Worm (Caenorhabditis elegans) whole organism, L2 larva: ENCODE data around the gene ZK185.2.

Source experiments
- F13H6.1 ChIP-seq: sonication (generic microtip); optimal IDR thresholded peaks from 2 replicates; lab custom pipeline; 2016; ENCODE audit warnings: missing genetic modification characterization, missing compliant biosample characterization
- elt-1 ChIP-seq: fragments of 150-350 bp; optimal IDR thresholded peaks from 2 replicates; lab custom pipeline; 2014; ENCODE audit warnings: missing biosample characterization, missing genetic modification characterization
- elt-3 ChIP-seq: sonication (generic microtip); optimal IDR thresholded peaks from 2 replicates; lab custom pipeline; 2017; ENCODE audit warnings: missing biosample characterization, missing genetic modification characterization
- lin-13 ChIP-seq: fragments of 150-350 bp; optimal IDR thresholded peaks from 2 replicates; lab custom pipeline; 2014; ENCODE audit warnings: missing biosample characterization, missing genetic modification reagents, missing genetic modification characterization
- lin-39 ChIP-seq: fragments of 150-350 bp; optimal IDR thresholded peaks from 2 replicates; lab custom pipeline; 2014; ENCODE audit warnings: missing biosample characterization, missing genetic modification reagents, missing genetic modification characterization
- mdl-1 ChIP-seq, 2 experiments: fragments of 150-350 bp in 1 of 2; sonication (generic microtip) in 1 of 2; optimal IDR thresholded peaks; 2 replicates each; lab custom pipeline; 2017; ENCODE audit warnings: missing biosample characterization in 2 of 2, missing genetic modification characterization in 2 of 2
- nhr-10 ChIP-seq: sonication (generic microtip); optimal IDR thresholded peaks from 2 replicates; lab custom pipeline; 2017; ENCODE audit warnings: missing biosample characterization, missing genetic modification characterization
- nhr-237 ChIP-seq: fragments of 150-350 bp; optimal IDR thresholded peaks from 2 replicates; lab custom pipeline; 2014; ENCODE audit warnings: missing biosample characterization, missing genetic modification characterization
- nhr-77 ChIP-seq: fragments of 150-350 bp; optimal IDR thresholded peaks from 2 replicates; lab custom pipeline; 2014; ENCODE audit warnings: missing biosample characterization, missing genetic modification characterization
- skn-1 ChIP-seq: sonication (generic microtip); optimal IDR thresholded peaks from 2 replicates; lab custom pipeline; 2017; ENCODE audit warnings: missing biosample characterization, missing genetic modification characterization
- snpc-4 ChIP-seq: fragments of 150-350 bp; optimal IDR thresholded peaks from 2 replicates; lab custom pipeline; 2014; ENCODE audit warnings: missing biosample characterization, missing genetic modification characterization
- ztf-11 ChIP-seq: sonication (generic microtip); optimal IDR thresholded peaks from 2 replicates; lab custom pipeline; 2017; ENCODE audit warnings: missing biosample characterization, missing genetic modification characterization
- ztf-4 ChIP-seq: fragments of 150-350 bp; optimal IDR thresholded peaks from 2 replicates; lab custom pipeline; 2014; ENCODE audit warnings: missing biosample characterization, missing genetic modification characterization

- TF ChIP-seq nhr-10 (tag; lab: Kevin White, UChicago) = no peak
- TF ChIP-seq mdl-1 (tag; optimal IDR thresholded peaks at IDR 0.05; lab: Kevin White, UChicago) = no peak
- TF ChIP-seq ztf-4 (tag; lab: Kevin White, UChicago) = no peak
- TF ChIP-seq lin-39 = no peak
- TF ChIP-seq elt-3 (tag; lab: Kevin White, UChicago) = no peak
- no peak for TF ChIP-seq skn-1
- TF ChIP-seq elt-1 (tag; lab: Kevin White, UChicago) = no peak
- no peak for TF ChIP-seq F13H6.1
- TF ChIP-seq nhr-237 (tag; lab: Kevin White, UChicago) = no peak
- no peak for TF ChIP-seq snpc-4 (tag; lab: Kevin White, UChicago)
- no peak for TF ChIP-seq ztf-11 (tag; lab: Kevin White, UChicago)
- TF ChIP-seq nhr-77 = no peak
- no peak for TF ChIP-seq lin-13 (GFP tag; lab: Kevin White, UChicago)
Observed at ce11 chrIV:4518111-4518510, 18.2 kb upstream of the ZK185.2 start.
